Worm (Caenorhabditis elegans): ENCODE results near the gene sec-31.

DNA sequence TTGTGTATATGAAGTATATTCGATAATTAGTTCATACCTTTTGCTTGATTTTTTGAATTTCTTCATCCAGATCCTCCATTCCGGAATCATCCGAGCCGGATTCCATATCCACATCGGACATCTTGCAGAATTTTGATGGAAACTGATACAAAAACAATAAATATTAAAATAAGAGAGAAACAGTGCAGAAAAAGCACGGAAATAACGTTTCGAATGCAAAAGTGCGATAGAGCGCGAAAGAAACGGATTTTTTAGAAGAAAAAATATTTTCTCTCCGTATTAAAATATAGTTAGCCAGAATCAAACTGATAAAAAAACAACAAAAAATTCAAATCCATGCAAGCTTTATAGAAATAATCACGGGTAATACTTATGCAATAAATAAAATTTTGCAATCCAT lies 38.8 kb downstream of the sec-31 start, which contains the start of gene sart-3:
- TF ChIP-seq flh-1 (GFP tag; optimal IDR thresholded peaks at IDR 0.05): no peak
- TF ChIP-seq unc-62 (GFP tag; optimal IDR thresholded peaks at IDR 0.05): no peak
- TF ChIP-seq unc-39 (tag; optimal IDR thresholded peaks at IDR 0.05): no peak
- no peak for TF ChIP-seq nhr-76 (tag; optimal IDR thresholded peaks at IDR 0.05)
- no peak for TF ChIP-seq ces-1 (GFP tag; optimal IDR thresholded peaks at IDR 0.05)
- TF ChIP-seq ztf-11 (tag; optimal IDR thresholded peaks at IDR 0.05): no peak
- TF ChIP-seq snpc-4 (tag; optimal IDR thresholded peaks at IDR 0.05): no peak
- TF ChIP-seq nhr-12 (tag; optimal IDR thresholded peaks at IDR 0.05): no peak
- no peak for TF ChIP-seq lin-13 (tag; optimal IDR thresholded peaks at IDR 0.05)
- no peak for TF ChIP-seq nhr-237 (tag; optimal IDR thresholded peaks at IDR 0.05)

Measured in whole organism, mixed stage, embryonic.